Fruit fly (Drosophila melanogaster): ENCODE results near the gene sdk.

DNA sequence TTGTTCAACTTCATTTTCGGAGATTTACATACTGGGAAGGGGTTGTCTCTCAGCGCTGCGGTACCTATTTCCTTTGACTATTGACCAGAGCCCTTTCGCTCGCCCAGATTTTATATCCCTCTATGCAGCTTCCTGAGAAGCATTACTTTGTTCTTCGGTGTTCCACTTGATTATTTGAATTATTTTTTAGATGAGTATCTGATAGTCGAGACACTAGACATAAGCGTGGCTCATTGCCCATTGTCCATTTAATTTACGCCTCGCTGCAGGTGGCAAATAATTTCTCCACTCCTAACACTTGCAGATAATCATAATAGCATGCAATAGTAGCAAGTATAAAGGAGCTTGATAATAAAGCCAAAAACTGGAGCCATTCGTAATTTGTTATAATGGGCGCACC is 8.1 kb downstream of the sdk start:
- TF ChIP-seq Crg-1 (GFP tag; optimal IDR thresholded peaks at IDR 0.05) (no peak), toe (GFP tag; optimal IDR thresholded peaks at IDR 0.05) (no peak), kay (GFP tag; ENCODE audit: borderline replicate concordance) (no peak)

All from whole organism, adult.